Worm (Caenorhabditis elegans): ENCODE results near the gene Y69A2AR.50.

ce11 chrIV:2551838-2552237 is 10.3 kb upstream of the Y69A2AR.50 start:
- no peak for TF ChIP-seq cnd-1 (tag; optimal IDR thresholded peaks at IDR 0.05)
- no peak for TF ChIP-seq lsy-2 (tag; optimal IDR thresholded peaks at IDR 0.05)
- TF ChIP-seq tbx-8 (GFP tag; optimal IDR thresholded peaks at IDR 0.05), result no peak
- no peak for TF ChIP-seq mab-5 (tag; optimal IDR thresholded peaks at IDR 0.05)
- no peak for TF ChIP-seq nhr-76 (tag; optimal IDR thresholded peaks at IDR 0.05)
- no peak for TF ChIP-seq pha-4 (tag; optimal IDR thresholded peaks at IDR 0.05)
- TF ChIP-seq ztf-11 (tag; optimal IDR thresholded peaks at IDR 0.05), result no peak

Measured in whole organism, mixed stage, embryonic.